Worm (Caenorhabditis elegans): ENCODE results near the gene srg-24.

The srg-24 gene

DNA sequence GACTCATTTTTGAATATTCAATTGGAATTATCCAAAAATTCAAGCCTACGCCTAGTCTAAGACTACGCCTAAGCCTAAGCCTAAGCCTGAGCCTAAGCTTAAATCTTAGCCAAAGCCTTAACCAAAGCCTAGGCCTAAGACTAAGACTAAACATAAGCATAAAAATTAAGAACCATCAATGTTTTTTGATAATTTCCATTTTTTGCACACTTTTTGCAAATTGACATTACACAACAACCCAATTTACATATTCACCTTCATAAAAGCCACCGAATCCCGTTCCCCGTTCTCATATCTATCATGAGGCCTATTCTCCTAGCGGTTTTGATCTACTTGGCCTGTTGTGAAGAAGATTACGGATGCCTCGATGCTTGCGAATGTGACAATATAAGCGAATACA is 17.0 kb upstream of the srg-24 start, which contains the start of gene T10D4.7:
Gene T10D4.7, plus strand, starts transcription at position 301 of the 400 bp plus-strand sequence.
- TF ChIP-seq fkh-2 (tag; optimal IDR thresholded peaks at IDR 0.05) (no peak), eor-1 (tag; optimal IDR thresholded peaks at IDR 0.05) (no peak), fos-1 (tag; optimal IDR thresholded peaks at IDR 0.05) (no peak), hmg-11 (tag; optimal IDR thresholded peaks at IDR 0.05) (no peak)

DNA sequence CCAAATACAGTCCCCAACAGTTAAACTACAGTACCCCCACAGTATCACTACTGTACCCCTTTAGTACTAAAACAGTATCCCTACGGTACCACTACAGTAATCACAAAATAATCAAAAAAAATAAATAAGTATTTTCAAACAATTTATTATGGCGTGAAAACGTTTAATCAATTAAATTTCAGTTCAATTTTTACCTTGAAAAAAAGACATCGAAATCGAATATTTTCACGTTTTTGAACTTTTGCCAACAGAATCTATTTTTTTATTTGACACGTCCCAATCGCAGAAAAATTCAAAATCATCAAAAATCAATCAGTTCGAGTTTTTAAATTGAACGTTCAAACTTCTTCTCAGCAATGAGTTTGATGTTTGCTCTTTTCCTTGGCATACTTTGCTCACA is 13.5 kb upstream of the srg-24 start, which contains the start of gene clec-123:
Gene clec-123, plus strand, starts transcription at position 301 of the 400 bp plus-strand sequence.
- TF ChIP-seq sea-2 (GFP tag; optimal IDR thresholded peaks at IDR 0.05) (no peak), elt-2 (tag; optimal IDR thresholded peaks at IDR 0.05) (no peak), elt-1 (tag; optimal IDR thresholded peaks at IDR 0.05) (no peak), fkh-2 (tag; optimal IDR thresholded peaks at IDR 0.05) (no peak), nhr-43 (tag; optimal IDR thresholded peaks at IDR 0.05; ENCODE audit: poor library complexity, severe bottlenecking) (no peak)

DNA sequence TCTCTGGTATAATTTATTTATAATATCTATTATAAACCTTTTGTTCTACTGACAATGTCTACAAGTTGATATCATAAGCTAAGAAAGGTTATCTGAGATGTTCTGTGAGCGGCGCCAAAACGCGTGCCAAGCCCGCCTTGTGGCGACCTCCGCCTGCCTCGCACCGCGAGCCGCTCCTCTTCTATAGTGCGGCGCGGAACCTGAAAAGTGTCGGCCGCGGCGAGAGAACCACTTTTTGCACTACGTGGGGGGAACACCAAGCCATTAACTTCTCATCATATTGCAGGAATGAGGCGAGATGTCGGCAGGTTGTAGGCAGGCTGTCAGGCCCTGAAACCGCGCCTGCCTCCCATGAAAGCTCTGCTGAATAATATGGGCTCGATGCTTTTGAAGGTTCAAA is 12.8 kb upstream of the srg-24 start:
- TF ChIP-seq snpc-4 (tag; optimal IDR thresholded peaks at IDR 0.05) (peak; percentile 32), nhr-67 (tag; optimal IDR thresholded peaks at IDR 0.05) (no peak)

DNA sequence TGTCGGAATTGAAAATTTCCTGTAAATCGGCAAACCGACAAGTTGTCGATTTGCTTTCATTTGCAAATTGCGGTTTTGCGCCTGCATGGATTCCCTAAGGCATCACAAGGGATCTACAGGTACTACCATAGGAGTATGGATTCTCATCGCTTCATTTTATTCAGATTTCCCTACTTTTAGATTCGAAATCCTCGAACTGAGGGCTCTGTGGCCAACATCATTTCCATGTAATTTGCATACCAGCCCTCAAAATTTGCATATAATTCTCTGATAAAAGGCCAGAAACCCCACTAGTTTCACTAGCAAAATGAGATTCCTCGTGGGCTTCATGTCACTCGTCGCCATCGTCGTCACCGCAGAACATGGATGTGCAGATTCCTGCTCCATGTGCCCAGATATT is 11.9 kb upstream of the srg-24 start, which contains the start of gene Y25C1A.2:
Gene Y25C1A.2, plus strand, starts transcription at position 301 of the 400 bp plus-strand sequence.
- TF ChIP-seq elt-2 (tag; optimal IDR thresholded peaks at IDR 0.05) (no peak), nhr-43 (tag; optimal IDR thresholded peaks at IDR 0.05; ENCODE audit: poor library complexity, severe bottlenecking) (no peak), pqm-1 (tag; optimal IDR thresholded peaks at IDR 0.05) (no peak), nhr-237 (tag; optimal IDR thresholded peaks at IDR 0.05) (no peak), R02D3.7 (tag; optimal IDR thresholded peaks at IDR 0.05) (no peak), ceh-28 (tag; optimal IDR thresholded peaks at IDR 0.05) (no peak), unc-62 (GFP tag; optimal IDR thresholded peaks at IDR 0.05) (no peak), mdl-1 (tag; optimal IDR thresholded peaks at IDR 0.05) (no peak), ama-1 (optimal IDR thresholded peaks at IDR 0.05) (no peak), nhr-76 (tag; optimal IDR thresholded peaks at IDR 0.05) (no peak), ztf-11 (tag; optimal IDR thresholded peaks at IDR 0.05) (no peak), lin-15B (tag; optimal IDR thresholded peaks at IDR 0.05) (no peak), ztf-4 (tag; optimal IDR thresholded peaks at IDR 0.05) (no peak), nhr-67 (tag; optimal IDR thresholded peaks at IDR 0.05) (no peak), ceh-9 (tag; optimal IDR thresholded peaks at IDR 0.05) (no peak), aly-2 (tag; optimal IDR thresholded peaks at IDR 0.05) (no peak), elt-1 (tag; optimal IDR thresholded peaks at IDR 0.05) (no peak)

DNA sequence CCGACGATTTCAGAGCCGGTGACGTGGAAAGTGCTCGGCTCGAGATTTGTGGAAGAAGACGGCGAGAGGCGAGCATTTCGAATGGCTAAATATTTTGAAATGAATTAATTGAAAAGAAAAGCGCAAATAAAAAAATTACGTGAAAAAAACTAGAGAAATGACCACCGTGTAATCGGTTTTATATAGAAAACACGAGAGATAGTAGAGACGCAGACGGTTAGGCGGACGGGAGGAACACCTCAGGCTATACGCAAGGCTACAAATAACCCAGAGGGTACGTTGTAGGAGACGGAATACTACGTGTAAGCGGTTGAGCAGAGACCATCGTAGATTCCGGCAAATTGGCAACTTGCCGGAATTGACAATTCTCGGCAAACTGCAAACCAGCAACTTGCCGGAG is 10.7 kb upstream of the srg-24 start, which contains the start of gene Y25C1A.13:
Gene Y25C1A.13, minus strand, starts transcription at position 101 of the 400 bp plus-strand sequence.
- TF ChIP-seq elt-2 (tag; optimal IDR thresholded peaks at IDR 0.05), result peak; percentile 1
- no peak for TF ChIP-seq ceh-9 (tag; optimal IDR thresholded peaks at IDR 0.05)

DNA sequence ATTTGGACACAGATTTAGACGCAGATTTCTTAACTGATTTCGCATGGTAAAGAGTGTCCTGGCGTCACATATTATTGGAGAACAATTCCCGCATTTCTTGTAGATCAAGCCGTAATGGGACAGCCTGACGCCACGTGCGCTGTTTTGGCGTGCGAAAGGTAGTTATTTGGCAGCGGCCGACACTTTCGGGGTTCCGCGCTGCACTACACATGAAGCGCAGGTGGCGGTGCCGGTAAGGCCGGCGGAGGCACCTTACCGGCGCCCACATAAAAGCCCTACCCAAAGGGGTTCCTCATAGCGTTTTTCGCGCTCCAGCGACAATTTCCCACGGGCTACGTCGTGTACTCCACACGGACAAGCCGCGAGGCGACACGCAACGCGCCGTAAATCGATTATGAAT is 9.7 kb upstream of the srg-24 start:
- TF ChIP-seq nhr-23 (tag; optimal IDR thresholded peaks at IDR 0.05), result no peak
- no peak for TF ChIP-seq nhr-67 (tag; optimal IDR thresholded peaks at IDR 0.05)
- no peak for TF ChIP-seq nhr-28 (tag; optimal IDR thresholded peaks at IDR 0.05)

DNA sequence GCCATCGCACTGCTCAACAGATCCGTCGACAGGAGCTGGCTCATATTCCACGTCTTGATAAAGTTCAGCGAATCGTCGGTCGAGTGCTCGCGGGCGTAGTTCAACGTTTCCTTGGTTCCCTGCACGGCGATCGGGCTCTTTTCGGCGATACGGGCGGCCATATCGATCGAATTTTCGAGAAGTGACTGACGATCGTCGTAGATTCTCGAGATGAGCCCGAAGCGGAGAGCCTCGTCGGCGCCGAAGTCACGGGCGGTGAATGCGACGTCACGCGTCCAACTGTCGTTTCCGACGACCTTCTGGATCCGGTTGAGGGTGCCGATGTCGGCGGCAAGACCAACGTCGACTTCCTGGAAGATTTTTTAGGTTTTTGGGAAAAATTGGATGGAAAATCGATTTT is 9.1 kb upstream of the srg-24 start:
- TF ChIP-seq nhr-43 (tag; optimal IDR thresholded peaks at IDR 0.05; ENCODE audit: poor library complexity, severe bottlenecking), result no peak
- no peak for TF ChIP-seq nhr-67 (tag; optimal IDR thresholded peaks at IDR 0.05)
- TF ChIP-seq mml-1 (tag; optimal IDR thresholded peaks at IDR 0.05), result no peak

DNA sequence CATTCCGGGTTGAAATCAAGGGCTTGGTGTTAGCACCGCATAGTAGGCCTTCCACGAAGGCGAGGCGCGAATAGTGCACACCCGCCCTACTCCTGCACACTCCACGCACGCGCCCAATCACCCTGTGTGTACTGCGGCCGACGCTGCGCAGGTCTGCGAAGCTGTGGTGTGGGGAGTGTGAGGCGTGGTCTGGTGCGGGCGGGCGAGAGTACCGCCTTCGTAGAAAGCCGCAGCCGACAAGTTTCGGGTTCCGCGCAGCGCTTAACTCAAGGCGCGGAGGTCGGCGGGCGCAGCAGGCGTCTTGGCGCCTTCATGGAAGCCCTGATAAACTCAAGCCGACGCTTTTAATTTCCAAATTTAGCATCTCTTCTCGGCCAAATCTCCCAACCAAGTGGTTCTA is 7.7 kb upstream of the srg-24 start:
- TF ChIP-seq elt-1 (tag; optimal IDR thresholded peaks at IDR 0.05), result no peak
- no peak for TF ChIP-seq lin-15B (tag; optimal IDR thresholded peaks at IDR 0.05)
- no peak for TF ChIP-seq tbx-2 (tag; optimal IDR thresholded peaks at IDR 0.05)
- TF ChIP-seq ceh-16 (tag; optimal IDR thresholded peaks at IDR 0.05), result no peak
- TF ChIP-seq ceh-28 (tag; optimal IDR thresholded peaks at IDR 0.05), result no peak
- no peak for TF ChIP-seq nhr-43 (tag; optimal IDR thresholded peaks at IDR 0.05; ENCODE audit: poor library complexity, severe bottlenecking)
- TF ChIP-seq nhr-76 (tag; optimal IDR thresholded peaks at IDR 0.05), result no peak
- no peak for TF ChIP-seq nhr-237 (tag; optimal IDR thresholded peaks at IDR 0.05)
- no peak for TF ChIP-seq fkh-10 (GFP tag; optimal IDR thresholded peaks at IDR 0.05)
- no peak for TF ChIP-seq nfya-1 (tag; optimal IDR thresholded peaks at IDR 0.05; ENCODE audit: insufficient read depth)
- no peak for TF ChIP-seq nhr-11 (tag; optimal IDR thresholded peaks at IDR 0.05)
